Fruit fly (Drosophila melanogaster): Measurements from ENCODE around the gene CG13725.
A peak's percentile ranks its signal among the peaks of the same experiment; 100 is the strongest.

The CG13725 gene

DNA sequence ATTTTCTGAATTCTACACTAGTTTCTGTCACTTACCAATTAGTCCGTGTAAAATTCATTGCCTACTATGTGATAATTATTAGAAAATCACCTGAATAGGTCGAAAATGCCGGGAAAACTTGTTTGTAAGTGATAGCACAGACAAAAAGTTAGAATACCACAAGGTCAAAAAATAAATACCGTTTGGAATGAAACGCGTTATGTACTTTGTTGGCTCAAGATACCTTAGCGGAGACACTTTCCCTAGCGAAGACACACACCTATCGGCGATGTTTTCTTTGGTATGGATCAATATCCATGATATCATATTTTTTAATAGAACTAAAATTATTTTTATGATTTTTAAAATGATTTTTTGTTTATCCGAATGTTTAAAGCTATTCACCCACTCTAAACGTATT, 13.8 kb upstream of the CG13725 start, which contains the start of gene CG6479 (continued):
- TF ChIP-seq prd (optimal IDR thresholded peaks at IDR 0.05) (no peak), prd (GFP tag; IDR thresholded peaks at IDR 0.05) (no peak), Dip2 (GFP tag; IDR thresholded peaks at IDR 0.05) (no peak), Hand (GFP tag; optimal IDR thresholded peaks at IDR 0.05) (no peak), CG4424 (GFP tag; optimal IDR thresholded peaks at IDR 0.05) (no peak), HmgD (GFP tag; optimal IDR thresholded peaks at IDR 0.05) (no peak), CG3163 (GFP tag; optimal IDR thresholded peaks at IDR 0.05) (no peak), CG42726 (GFP tag; IDR thresholded peaks at IDR 0.05; ENCODE audit: partially characterized antibody) (peak; percentile 32; the same call in 1 of the 2 replicates), Ets97D (GFP tag; optimal IDR thresholded peaks at IDR 0.05) (peak; percentile 40), CG15011 (GFP tag; optimal IDR thresholded peaks at IDR 0.05) (no peak), CG11504 (tag; optimal IDR thresholded peaks at IDR 0.05) (peak; percentile 28), gfzf (GFP tag; optimal IDR thresholded peaks at IDR 0.05) (peak; percentile 93), CG16813 (GFP tag; IDR thresholded peaks at IDR 0.05; ENCODE audit: partially characterized antibody) (peak; percentile 66), onecut (GFP tag; IDR thresholded peaks at IDR 0.05) (peak; percentile 80), ttk (GFP tag; IDR thresholded peaks at IDR 0.05) (no peak), B-H1 (GFP tag; IDR thresholded peaks at IDR 0.05) (no peak), CG34224 (GFP tag; IDR thresholded peaks at IDR 0.05; ENCODE audit: partially characterized antibody) (no peak), wdn (GFP tag; IDR thresholded peaks at IDR 0.05) (no peak), CG4360 (GFP tag; IDR thresholded peaks at IDR 0.05) (no peak), ase (GFP tag; IDR thresholded peaks at IDR 0.05) (no peak), cad (GFP tag; optimal IDR thresholded peaks at IDR 0.05) (no peak), Oli (tag; optimal IDR thresholded peaks at IDR 0.05) (no peak), hb (GFP tag; IDR thresholded peaks at IDR 0.05; ENCODE audit: partially characterized antibody) (no peak), CG6272 (GFP tag; IDR thresholded peaks at IDR 0.05) (no peak), fd3F (GFP tag; optimal IDR thresholded peaks at IDR 0.05) (no peak), corto (GFP tag; optimal IDR thresholded peaks at IDR 0.05) (no peak), ewg (GFP tag; optimal IDR thresholded peaks at IDR 0.05) (no peak), toy (GFP tag; IDR thresholded peaks at IDR 0.05) (no peak), CG6854 (GFP tag; optimal IDR thresholded peaks at IDR 0.05) (no peak), Aef1 (GFP tag; IDR thresholded peaks at IDR 0.05) (no peak), Elba2 (GFP tag; optimal IDR thresholded peaks at IDR 0.05) (no peak), CG3065 (GFP tag; optimal IDR thresholded peaks at IDR 0.05) (no peak), lbe (GFP tag; optimal IDR thresholded peaks at IDR 0.05) (no peak), CG3726 (GFP tag; IDR thresholded peaks at IDR 0.05) (no peak), CG7556 (GFP tag; optimal IDR thresholded peaks at IDR 0.05) (no peak), Opbp (GFP tag; IDR thresholded peaks at IDR 0.05; ENCODE audit: partially characterized antibody) (0 out of 3 replicates have a peak, but pooled peaks have one; percentile 68), CG1647 (GFP tag; optimal IDR thresholded peaks at IDR 0.05) (no peak), knrl (GFP tag; IDR thresholded peaks at IDR 0.05; ENCODE audit: partially characterized antibody) (peak; percentile 70), hbn (GFP tag; IDR thresholded peaks at IDR 0.05; ENCODE audit: partially characterized antibody) (peak; percentile 28; the same call in 1 of the 2 replicates), CG9876 (GFP tag; optimal IDR thresholded peaks at IDR 0.05) (no peak), CG13287 (GFP tag; IDR thresholded peaks at IDR 0.05; ENCODE audit: partially characterized antibody) (peak; percentile 65; the same call in 1 of the 2 replicates), Hmr (GFP tag; optimal IDR thresholded peaks at IDR 0.05) (peak; percentile 36), E2f2 (GFP tag; IDR thresholded peaks at IDR 0.05) (peak; percentile 51), dati (GFP tag; IDR thresholded peaks at IDR 0.05) (no peak), tin (GFP tag; optimal IDR thresholded peaks at IDR 0.05) (no peak), CG2129 (GFP tag; IDR thresholded peaks at IDR 0.05; ENCODE audit: partially characterized antibody) (no peak), ham (GFP tag; IDR thresholded peaks at IDR 0.05) (no peak), Bdp1 (GFP tag; optimal IDR thresholded peaks at IDR 0.05) (peak; percentile 28), croc (GFP tag; conservative IDR thresholded peaks at IDR 0.05) (no peak), CG11093 (GFP tag; IDR thresholded peaks at IDR 0.05) (no peak), CG15696 (tag; optimal IDR thresholded peaks at IDR 0.05) (no peak)
